Worm (Caenorhabditis elegans) whole organism, late embryonic: ENCODE data around the gene F49F1.14.
A peak's percentile ranks its signal among the peaks of the same experiment; 100 is the strongest.

Source experiments
- C08G9.2 ChIP-seq: sonication (generic microtip); optimal IDR thresholded peaks from 2 replicates; lab custom pipeline; 2016; ENCODE audit warnings: mild to moderate bottlenecking, missing genetic modification characterization, moderate library complexity, missing compliant biosample characterization
- C38D4.7 ChIP-seq: fragments of 200-800 bp; sonication (Bioruptor generic); optimal IDR thresholded peaks from 2 replicates; lab custom pipeline; 2018; ENCODE audit warnings: mild to moderate bottlenecking, missing genetic modification characterization, moderate library complexity, missing compliant biosample characterization
- K02D7.2 ChIP-seq: sonication (generic microtip); optimal IDR thresholded peaks from 2 replicates; lab custom pipeline; 2017; ENCODE audit warnings: mild to moderate bottlenecking, missing genetic modification characterization, missing compliant biosample characterization
- ahr-1 ChIP-seq: sonication (generic microtip); optimal IDR thresholded peaks from 2 replicates; lab custom pipeline; 2016; ENCODE audit warnings: missing genetic modification characterization, missing compliant biosample characterization
- ama-1 ChIP-seq: fragments of 150-350 bp; optimal IDR thresholded peaks from 2 replicates; lab custom pipeline; 2014
- ceh-18 ChIP-seq: sonication (generic microtip); optimal IDR thresholded peaks from 2 replicates; lab custom pipeline; 2016; ENCODE audit warnings: missing genetic modification characterization, missing compliant biosample characterization
- ceh-19 ChIP-seq: fragments of 200-800 bp; sonication (Bioruptor generic); optimal IDR thresholded peaks from 2 replicates; lab custom pipeline; 2018; ENCODE audit warnings: mild to moderate bottlenecking, missing genetic modification characterization, missing compliant biosample characterization
- ceh-2 ChIP-seq: sonication (generic microtip); optimal IDR thresholded peaks from 2 replicates; lab custom pipeline; 2016; ENCODE audit warnings: missing genotype, missing genetic modification characterization, missing compliant biosample characterization
- ceh-22 ChIP-seq: sonication (generic microtip); optimal IDR thresholded peaks from 2 replicates; lab custom pipeline; 2017; ENCODE audit warnings: missing biosample characterization, missing genetic modification characterization
- ceh-30 ChIP-seq: fragments of 150-350 bp; optimal IDR thresholded peaks from 2 replicates; lab custom pipeline; 2014; ENCODE audit warnings: missing biosample characterization, missing genetic modification characterization
- ceh-31 ChIP-seq: sonication (generic microtip); optimal IDR thresholded peaks from 2 replicates; lab custom pipeline; 2016; ENCODE audit warnings: missing genetic modification characterization, missing compliant biosample characterization
- ceh-48 ChIP-seq: sonication (generic microtip); optimal IDR thresholded peaks from 2 replicates; lab custom pipeline; 2016; ENCODE audit warnings: missing genetic modification characterization, inconsistent platforms, missing compliant biosample characterization
- ceh-9 ChIP-seq: sonication (generic microtip); optimal IDR thresholded peaks from 2 replicates; lab custom pipeline; 2016; ENCODE audit warnings: mild to moderate bottlenecking, missing genetic modification characterization, inconsistent platforms, missing compliant biosample characterization
- ets-4 ChIP-seq: sonication (generic microtip); optimal IDR thresholded peaks from 2 replicates; lab custom pipeline; 2016; ENCODE audit warnings: missing genetic modification characterization, missing compliant biosample characterization
- eyg-1 ChIP-seq: sonication (generic microtip); optimal IDR thresholded peaks from 2 replicates; lab custom pipeline; 2016; ENCODE audit warnings: missing genotype, missing genetic modification characterization, missing compliant biosample characterization
- fkh-6 ChIP-seq: sonication (generic microtip); optimal IDR thresholded peaks from 2 replicates; lab custom pipeline; 2016; ENCODE audit warnings: missing genetic modification characterization, missing compliant biosample characterization
- hlh-13 ChIP-seq: fragments of 200-800 bp; sonication (Bioruptor generic); optimal IDR thresholded peaks from 2 replicates; lab custom pipeline; 2018; ENCODE audit warnings: mild to moderate bottlenecking, missing genetic modification characterization, missing compliant biosample characterization
- hlh-15 ChIP-seq: sonication (generic microtip); optimal IDR thresholded peaks from 2 replicates; lab custom pipeline; 2016; ENCODE audit warnings: missing genetic modification characterization, missing compliant biosample characterization
- hlh-8 ChIP-seq: sonication (generic microtip); optimal IDR thresholded peaks from 2 replicates; lab custom pipeline; 2016; ENCODE audit warnings: missing genotype, missing genetic modification characterization, missing compliant biosample characterization
- lin-11 ChIP-seq: fragments of 200-800 bp; sonication (Bioruptor generic); optimal IDR thresholded peaks from 2 replicates; lab custom pipeline; 2018; ENCODE audit warnings: mild to moderate bottlenecking, missing genetic modification characterization, missing compliant biosample characterization
- madf-2 ChIP-seq: sonication (generic microtip); optimal IDR thresholded peaks from 2 replicates; lab custom pipeline; 2017; ENCODE audit warnings: missing genetic modification characterization, missing compliant biosample characterization
- mec-3 ChIP-seq: sonication (generic microtip); optimal IDR thresholded peaks from 2 replicates; lab custom pipeline; 2016; ENCODE audit warnings: borderline replicate concordance, missing genetic modification characterization, missing compliant biosample characterization
- nfya-1 ChIP-seq: sonication (generic microtip); optimal IDR thresholded peaks from 2 replicates; lab custom pipeline; 2017; ENCODE audit warnings: missing genetic modification characterization, mild to moderate bottlenecking, missing compliant biosample characterization, antibody characterized with exemption, moderate library complexity
- nhr-11 ChIP-seq: fragments of 150-350 bp; optimal IDR thresholded peaks from 2 replicates; lab custom pipeline; 2014; ENCODE audit warnings: missing biosample characterization, missing genetic modification characterization
- odd-2 ChIP-seq: sonication (generic microtip); optimal IDR thresholded peaks from 2 replicates; lab custom pipeline; 2017; ENCODE audit warnings: antibody characterized with exemption, mild to moderate bottlenecking, missing genetic modification characterization, missing compliant biosample characterization
- pha-2 ChIP-seq: sonication (generic microtip); optimal IDR thresholded peaks from 2 replicates; lab custom pipeline; 2017; ENCODE audit warnings: mild to moderate bottlenecking, missing genetic modification characterization, missing compliant biosample characterization
- pqm-1 ChIP-seq: sonication (generic microtip); optimal IDR thresholded peaks from 2 replicates; lab custom pipeline; 2016; ENCODE audit warnings: missing genetic modification characterization, missing compliant biosample characterization
- ref-2 ChIP-seq: sonication (generic microtip); optimal IDR thresholded peaks from 2 replicates; lab custom pipeline; 2016; ENCODE audit warnings: missing genetic modification characterization, missing compliant biosample characterization
- rnt-1 ChIP-seq: sonication (generic microtip); optimal IDR thresholded peaks from 2 replicates; lab custom pipeline; 2016; ENCODE audit warnings: missing genetic modification characterization, missing compliant biosample characterization
- syd-9 ChIP-seq: sonication (generic microtip); optimal IDR thresholded peaks from 2 replicates; lab custom pipeline; 2016; ENCODE audit warnings: mild to moderate bottlenecking, missing genetic modification characterization, moderate library complexity, missing compliant biosample characterization
- tbx-2 ChIP-seq: sonication (generic microtip); optimal IDR thresholded peaks from 2 replicates; lab custom pipeline; 2016; ENCODE audit warnings: missing genetic modification characterization, missing compliant biosample characterization
- ttx-3 ChIP-seq: sonication (generic microtip); optimal IDR thresholded peaks from 2 replicates; lab custom pipeline; 2016; ENCODE audit warnings: missing genetic modification reagents, missing genetic modification characterization, missing compliant biosample characterization
- unc-55 ChIP-seq: sonication (generic microtip); optimal IDR thresholded peaks from 2 replicates; lab custom pipeline; 2017; ENCODE audit warnings: missing biosample characterization, missing genetic modification reagents, missing genetic modification characterization
- unc-86 ChIP-seq: sonication (generic microtip); optimal IDR thresholded peaks from 2 replicates; lab custom pipeline; 2016; ENCODE audit warnings: missing genetic modification characterization, missing compliant biosample characterization
- zip-5 ChIP-seq: sonication (generic microtip); optimal IDR thresholded peaks from 2 replicates; lab custom pipeline; 2016; ENCODE audit warnings: missing genetic modification characterization, missing compliant biosample characterization
- ztf-16 ChIP-seq: sonication (generic microtip); optimal IDR thresholded peaks from 2 replicates; lab custom pipeline; 2017; ENCODE audit warnings: missing genetic modification characterization, missing compliant biosample characterization

Gene F49F1.14

DNA sequence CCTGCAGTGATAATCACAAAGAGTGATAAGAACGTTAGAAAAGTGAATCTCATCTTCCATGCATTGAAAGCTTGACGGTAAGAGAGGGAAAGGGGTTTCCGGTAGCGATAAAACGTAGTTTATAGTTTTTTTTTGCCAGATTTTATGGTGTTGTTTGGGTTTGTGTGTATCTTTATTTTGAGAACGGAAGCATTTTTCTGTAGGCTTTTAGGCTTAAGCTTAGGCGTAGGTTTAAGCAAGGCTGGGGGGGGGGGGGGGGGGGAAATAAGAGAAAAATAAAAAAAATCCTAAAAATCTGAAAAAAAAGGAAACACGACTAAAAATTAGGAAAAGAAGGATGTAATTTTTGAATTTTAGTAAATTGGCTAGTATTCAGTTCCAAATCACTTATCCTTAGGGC is 33.4 kb downstream of the F49F1.14 start, which contains the start of gene C35B1.8:
C35B1.8 (minus strand) TSS at position 101 of the 400 bp plus-strand sequence.
- TF ChIP-seq ztf-16 (tag; lab: Kevin White, UChicago) (no peak), C38D4.7 (GFP tag; lab: Kevin White, UChicago) (no peak), odd-2 (tag; lab: Kevin White, UChicago) (no peak), unc-86 (tag; lab: Kevin White, UChicago) (no peak), mec-3 (tag; lab: Kevin White, UChicago) (no peak), ref-2 (tag; lab: Kevin White, UChicago) (no peak), ceh-19 (GFP tag; lab: Kevin White, UChicago) (no peak), hlh-8 (no peak), syd-9 (no peak), ceh-18 (tag; lab: Kevin White, UChicago) (no peak), pqm-1 (no peak), eyg-1 (no peak), hlh-15 (no peak), ceh-9 (no peak)
- TF ChIP-seq, all 69 proteins: peak for 0

DNA sequence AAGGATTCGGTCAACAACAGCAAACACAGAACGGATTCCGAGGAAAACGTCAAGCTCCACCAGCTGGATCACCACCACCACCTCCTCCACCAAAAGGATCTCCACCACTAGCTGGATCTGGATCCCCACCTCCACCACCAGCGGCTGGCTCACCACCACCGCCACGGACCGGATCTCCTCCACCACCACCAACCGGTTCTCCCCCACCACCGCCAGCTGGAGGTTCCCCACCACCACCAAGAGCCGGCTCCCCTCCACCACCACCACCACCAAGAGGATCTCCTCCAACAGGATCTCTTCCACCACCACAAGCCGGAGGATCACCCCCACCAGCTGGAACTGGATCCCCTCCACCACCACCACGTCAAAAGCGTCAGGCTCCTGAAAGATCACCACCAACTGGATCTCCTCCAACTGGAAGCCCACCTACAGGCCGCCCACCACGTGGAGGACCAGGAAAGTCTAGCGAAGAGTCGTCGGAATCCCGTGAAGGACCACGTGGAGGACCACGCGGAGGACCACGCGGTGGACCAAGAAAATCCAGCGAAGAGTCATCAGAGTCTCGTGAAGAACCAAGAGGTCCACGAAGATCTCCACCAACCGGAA is 35.5 kb downstream of the F49F1.14 start:
- TF ChIP-seq lin-11 (tag; lab: Kevin White, UChicago) (no peak), mec-3 (tag; lab: Kevin White, UChicago) (peak; percentile 69)
- TF ChIP-seq, all 69 proteins: peak for 1

DNA sequence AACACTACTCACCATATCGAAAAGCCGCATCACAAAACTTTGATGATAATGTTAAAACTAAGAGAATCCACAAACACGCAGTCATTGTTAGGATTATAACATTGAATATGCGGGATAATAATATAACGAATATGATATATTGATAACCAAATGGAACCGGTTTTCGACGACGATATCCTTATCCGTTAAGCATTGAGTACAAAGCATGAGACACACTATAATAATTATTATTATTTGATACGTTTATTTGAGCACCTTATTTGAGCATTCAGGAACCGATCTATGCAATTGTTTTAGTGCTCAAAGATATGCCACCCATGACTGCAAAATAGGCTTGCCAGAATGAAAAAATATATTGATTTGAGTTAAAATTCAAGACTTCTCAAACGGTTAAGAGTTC is 37.7 kb downstream of the F49F1.14 start, which contains the start of gene W03D2.9:
W03D2.9 (minus strand) TSS at position 101 of the 400 bp plus-strand sequence.
- TF ChIP-seq K02D7.2 (no peak), madf-2 (tag; lab: Kevin White, UChicago) (no peak), hlh-13 (GFP tag; lab: Kevin White, UChicago) (no peak), unc-55 (no peak), ttx-3 (no peak), ahr-1 (tag; lab: Kevin White, UChicago) (no peak), ceh-31 (tag; lab: Kevin White, UChicago) (no peak), C08G9.2 (no peak), pha-2 (tag; lab: Kevin White, UChicago) (no peak), C38D4.7 (GFP tag; lab: Kevin White, UChicago) (no peak), nhr-11 (tag; lab: Kevin White, UChicago) (no peak), ceh-30 (tag; lab: Kevin White, UChicago) (no peak), fkh-6 (tag; lab: Kevin White, UChicago) (no peak), nfya-1 (tag; lab: Kevin White, UChicago) (no peak), tbx-2 (no peak), zip-5 (tag; lab: Kevin White, UChicago) (no peak), lin-11 (tag; lab: Kevin White, UChicago) (no peak), ets-4 (tag; lab: Kevin White, UChicago) (no peak)

DNA sequence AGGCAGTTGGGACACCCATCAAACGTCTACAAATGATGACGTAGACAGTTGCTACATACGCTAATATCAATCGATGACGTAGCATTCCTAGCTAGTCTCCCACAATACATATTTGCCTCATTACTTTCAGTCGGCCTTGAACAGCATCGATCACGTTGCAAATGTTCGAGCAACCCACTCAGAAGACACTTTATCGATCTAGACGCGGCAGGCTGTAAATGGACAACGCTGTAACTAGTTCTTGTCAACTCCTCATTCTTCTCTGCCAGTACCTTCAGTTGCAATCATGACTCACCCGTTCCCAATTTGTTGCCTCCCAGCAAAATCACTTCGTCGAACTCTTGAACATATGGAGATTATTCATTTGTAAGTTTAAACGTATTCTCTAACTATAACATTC is 40.3 kb downstream of the F49F1.14 start, which contains the start of gene pqn-75:
pqn-75 (plus strand) TSS at position 301 of the 400 bp plus-strand sequence.
- TF ChIP-seq ceh-2 (tag; lab: Kevin White, UChicago), result no peak
- no peak for TF ChIP-seq C08G9.2
- TF ChIP-seq syd-9, result no peak
- TF ChIP-seq lin-11 (tag; lab: Kevin White, UChicago), result no peak
- no peak for TF ChIP-seq rnt-1
- no peak for TF ChIP-seq ttx-3
- TF ChIP-seq ref-2 (tag; lab: Kevin White, UChicago), result no peak

DNA sequence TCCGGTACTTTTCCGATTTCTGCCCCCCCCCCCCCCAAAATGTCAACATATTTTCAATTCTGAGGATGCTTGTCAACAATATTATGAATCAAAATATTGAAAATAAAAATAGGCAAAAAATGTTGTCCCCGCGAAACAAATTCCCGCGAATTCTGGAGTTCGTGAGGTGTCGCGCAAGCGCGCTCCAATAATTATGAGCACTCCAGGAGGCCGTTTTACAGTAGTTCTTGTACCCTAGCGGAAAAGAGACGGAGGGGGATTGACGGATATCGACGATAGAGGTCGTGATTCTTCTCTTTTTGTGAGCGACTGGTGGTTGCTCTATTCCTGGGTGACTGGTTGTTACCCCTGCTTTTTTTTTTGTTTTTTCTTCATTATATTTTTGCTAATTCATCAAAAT is 41.5 kb downstream of the F49F1.14 start:
- TF ChIP-seq tbx-2, result peak; percentile 58
- peak; percentile 7 for TF ChIP-seq C08G9.2
- TF ChIP-seq ceh-22 (tag; lab: Kevin White, UChicago), result no peak
- peak; percentile 44 for TF ChIP-seq ceh-2 (tag; lab: Kevin White, UChicago)
- peak; percentile 59 for TF ChIP-seq ref-2 (tag; lab: Kevin White, UChicago)
- no peak for TF ChIP-seq ama-1 (lab: Kevin White, UChicago)
- peak; percentile 55 for TF ChIP-seq ceh-31 (tag; lab: Kevin White, UChicago)
- peak; percentile 2 for TF ChIP-seq zip-5 (tag; lab: Kevin White, UChicago)
- TF ChIP-seq ceh-48 (tag; lab: Kevin White, UChicago), result no peak
- TF ChIP-seq ahr-1 (tag; lab: Kevin White, UChicago), result no peak
